Fruit fly (Drosophila melanogaster) whole organism, prepupa: ENCODE measurements around the gene Mur89F.

ENCODE experiments used
- Blimp-1 ChIP-seq: fragments of 200-800 bp; sonication (Bioruptor generic); optimal IDR thresholded peaks from 3 replicates; lab custom pipeline; 2017; ENCODE audit warnings: missing biosample characterization, missing genetic modification characterization, mild to moderate bottlenecking, moderate library complexity, missing genetic modification reagents
- CG10631 ChIP-seq: fragments of 200-800 bp; sonication (Bioruptor generic); optimal IDR thresholded peaks from 2 replicates; lab custom pipeline; 2016; ENCODE audit warnings: missing biosample characterization, missing genetic modification characterization
- CG10669 ChIP-seq: fragments of 200-800 bp; sonication (Bioruptor generic); optimal IDR thresholded peaks from 3 replicates; lab custom pipeline; 2018; ENCODE audit warnings: missing biosample characterization, mild to moderate bottlenecking, missing genetic modification characterization, moderate library complexity
- CG11294 ChIP-seq: fragments of 200-800 bp; sonication (Bioruptor generic); IDR thresholded peaks from 2 replicates; pipeline ENCODE4 v1.3.6; 2022; ENCODE audit warnings: missing biosample characterization, missing genetic modification characterization
- CG15336 ChIP-seq: fragments of 200-800 bp; sonication (Bioruptor generic); IDR thresholded peaks from 2 replicates; pipeline ENCODE4 v1.3.6; 2022; ENCODE audit warnings: missing biosample characterization, missing genetic modification characterization
- CG1621 ChIP-seq: fragments of 200-800 bp; sonication (Bioruptor generic); optimal IDR thresholded peaks from 3 replicates; lab custom pipeline; 2018; ENCODE audit warnings: missing biosample characterization, mild to moderate bottlenecking, missing genetic modification characterization
- CG16779 ChIP-seq: fragments of 200-800 bp; sonication (Bioruptor generic); optimal IDR thresholded peaks from 3 replicates; lab custom pipeline; 2017; ENCODE audit warnings: missing biosample characterization, mild to moderate bottlenecking, missing genetic modification characterization
- CG3032 ChIP-seq: fragments of 200-800 bp; optimal IDR thresholded peaks from 2 replicates; lab custom pipeline; 2019; ENCODE audit warnings: missing biosample characterization, mild to moderate bottlenecking, missing genetic modification characterization, moderate library complexity
- CG32006 ChIP-seq: fragments of 200-800 bp; sonication (Bioruptor generic); optimal IDR thresholded peaks from 3 replicates; lab custom pipeline; 2017; ENCODE audit warnings: missing biosample characterization, mild to moderate bottlenecking, missing genetic modification characterization
- CG34406 ChIP-seq: fragments of 200-800 bp; sonication (Bioruptor generic); optimal IDR thresholded peaks from 3 replicates; lab custom pipeline; 2016; ENCODE audit warnings: missing biosample characterization, missing genetic modification characterization
- CG4318 ChIP-seq: fragments of 200-800 bp; sonication (Bioruptor generic); optimal IDR thresholded peaks from 3 replicates; lab custom pipeline; 2017; ENCODE audit warnings: missing biosample characterization, mild to moderate bottlenecking, missing genetic modification characterization
- CG6163 ChIP-seq: fragments of 200-800 bp; sonication (Bioruptor generic); IDR thresholded peaks from 3 replicates; pipeline ENCODE4 v1.3.6; 2022; ENCODE audit warnings: missing biosample characterization, missing genetic modification characterization
- CG6276 ChIP-seq: fragments of 200-800 bp; sonication (Bioruptor generic); optimal IDR thresholded peaks from 2 replicates; lab custom pipeline; 2017; ENCODE audit warnings: missing biosample characterization, mild to moderate bottlenecking, missing genetic modification characterization
- CG6808 ChIP-seq: fragments of 200-800 bp; sonication (Bioruptor generic); optimal IDR thresholded peaks from 3 replicates; lab custom pipeline; 2017; ENCODE audit warnings: missing biosample characterization, missing genetic modification characterization, mild to moderate bottlenecking, moderate library complexity, missing genetic modification reagents
- CG8319 ChIP-seq: fragments of 200-800 bp; sonication (Bioruptor generic); optimal IDR thresholded peaks from 3 replicates; lab custom pipeline; 2016; ENCODE audit warnings: missing biosample characterization, missing genetic modification characterization
- CG8632 ChIP-seq: fragments of 200-800 bp; sonication (Bioruptor generic); optimal IDR thresholded peaks from 3 replicates; lab custom pipeline; 2016; ENCODE audit warnings: missing biosample characterization, missing genetic modification characterization
- Eip75B ChIP-seq: fragments of 200-800 bp; sonication (Bioruptor generic); optimal IDR thresholded peaks from 3 replicates; lab custom pipeline; 2016; ENCODE audit warnings: missing biosample characterization, missing genetic modification characterization
- Eip78C ChIP-seq: fragments of 200-800 bp; sonication (Bioruptor generic); peaks from one replicate; lab custom pipeline; 2016; ENCODE audit warnings: missing biosample characterization, missing genetic modification characterization
- Eip93F ChIP-seq: fragments of 200-800 bp; sonication (Bioruptor generic); optimal IDR thresholded peaks from 2 replicates; lab custom pipeline; 2016; ENCODE audit warnings: missing biosample characterization, mild to moderate bottlenecking, missing genetic modification characterization
- Ets96B ChIP-seq: fragments of 200-800 bp; optimal IDR thresholded peaks from 2 replicates; lab custom pipeline; 2019; ENCODE audit warnings: missing biosample characterization, mild to moderate bottlenecking, missing genetic modification characterization, moderate library complexity
- Hr39 ChIP-seq: fragments of 200-800 bp; sonication (Bioruptor generic); optimal IDR thresholded peaks from 2 replicates; lab custom pipeline; 2016; ENCODE audit warnings: missing biosample characterization, missing genetic modification characterization
- Hr4 ChIP-seq: fragments of 200-800 bp; sonication (Bioruptor generic); optimal IDR thresholded peaks from 3 replicates; lab custom pipeline; 2016; ENCODE audit warnings: missing biosample characterization, missing genetic modification characterization
- Met ChIP-seq: fragments of 200-800 bp; sonication (Bioruptor generic); optimal IDR thresholded peaks from 3 replicates; lab custom pipeline; 2016; ENCODE audit warnings: missing biosample characterization, missing genetic modification characterization
- OdsH ChIP-seq: fragments of 200-800 bp; sonication (Bioruptor generic); optimal IDR thresholded peaks from 3 replicates; lab custom pipeline; 2016; ENCODE audit warnings: missing biosample characterization, missing genetic modification characterization
- Smox ChIP-seq: fragments of 200-800 bp; sonication (Bioruptor generic); optimal IDR thresholded peaks from 3 replicates; lab custom pipeline; 2016; ENCODE audit warnings: missing biosample characterization, missing genetic modification characterization
- Sox102F ChIP-seq: fragments of 200-800 bp; sonication (Bioruptor generic); optimal IDR thresholded peaks from 2 replicates; lab custom pipeline; 2016; ENCODE audit warnings: missing biosample characterization, mild to moderate bottlenecking, missing genetic modification characterization
- Sox14 ChIP-seq: fragments of 200-800 bp; sonication (Bioruptor generic); optimal IDR thresholded peaks from 3 replicates; lab custom pipeline; 2016; ENCODE audit warnings: missing biosample characterization, missing genetic modification characterization
- achi ChIP-seq: fragments of 200-800 bp; sonication (Bioruptor generic); optimal IDR thresholded peaks from 3 replicates; lab custom pipeline; 2016; ENCODE audit warnings: missing biosample characterization, missing genetic modification characterization
- dsx ChIP-seq: fragments of 200-800 bp; optimal IDR thresholded peaks from 3 replicates; lab custom pipeline; 2019; ENCODE audit warnings: missing biosample characterization, mild to moderate bottlenecking, missing genetic modification characterization, moderate library complexity; ENCODE audit not compliant: poor library complexity, severe bottlenecking
- eg ChIP-seq: fragments of 200-800 bp; sonication (Bioruptor generic); IDR thresholded peaks from 3 replicates; pipeline ENCODE4 v1.3.6; 2022; ENCODE audit warnings: missing biosample characterization, missing genetic modification characterization
- fd59A ChIP-seq: fragments of 200-800 bp; sonication (Bioruptor generic); optimal IDR thresholded peaks from 2 replicates; lab custom pipeline; 2017; ENCODE audit warnings: missing biosample characterization, mild to moderate bottlenecking, missing genetic modification characterization, missing genetic modification reagents
- net ChIP-seq: fragments of 200-800 bp; sonication (Bioruptor generic); optimal IDR thresholded peaks from 3 replicates; lab custom pipeline; 2016; ENCODE audit warnings: missing biosample characterization, missing genetic modification characterization
- salr ChIP-seq, 2 experiments: fragments of 200-800 bp; sonication (Bioruptor generic); optimal IDR thresholded peaks; 3 replicates each; lab custom pipeline; 2016 to 2018; ENCODE audit warnings: missing biosample characterization in 2 of 2, missing genetic modification characterization in 2 of 2, mild to moderate bottlenecking in 1 of 2
- spab ChIP-seq: fragments of 200-800 bp; sonication (Bioruptor generic); optimal IDR thresholded peaks from 2 replicates; lab custom pipeline; 2017; ENCODE audit warnings: missing biosample characterization, mild to moderate bottlenecking, missing genetic modification characterization, missing genetic modification reagents
- ss ChIP-seq, 2 experiments: fragments of 200-800 bp; sonication (Bioruptor generic); optimal IDR thresholded peaks; 2 replicates in 1 of 2; 3 replicates in 1 of 2; lab custom pipeline; 2017 to 2018; ENCODE audit warnings: mild to moderate bottlenecking in 2 of 2, missing biosample characterization in 2 of 2, missing genetic modification characterization in 2 of 2, moderate library complexity in 1 of 2
- svp ChIP-seq: fragments of 200-800 bp; sonication (Bioruptor generic); peaks from one replicate; lab custom pipeline; 2016; ENCODE audit warnings: missing biosample characterization, missing genetic modification characterization

Mur89F gene

DNA sequence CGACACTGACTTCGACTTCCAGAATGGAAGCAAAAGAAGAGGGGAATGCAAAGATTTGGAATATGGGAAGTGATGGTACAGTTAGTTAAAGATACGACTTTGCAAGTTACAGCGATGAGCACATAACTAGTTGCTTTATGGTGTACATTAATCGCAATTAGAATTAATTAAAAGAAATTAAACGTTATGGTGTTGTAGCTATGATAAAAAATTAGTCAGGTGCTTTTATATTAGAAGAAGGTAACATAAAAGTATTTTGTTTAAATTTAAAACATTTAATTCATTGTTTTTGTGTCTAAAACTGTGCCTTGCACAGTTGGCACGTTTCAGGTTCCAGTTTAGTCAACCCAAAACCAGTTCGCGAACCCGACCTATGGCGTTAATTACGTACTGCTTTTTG lies 18.0 kb upstream of the Mur89F start (continued):
- no peak for TF ChIP-seq CG4318 (GFP tag; lab: Kevin White, UChicago)
- no peak for TF ChIP-seq Blimp-1 (GFP tag; lab: Kevin White, UChicago)
- TF ChIP-seq CG6163 (GFP tag; lab: Robert Waterston, UW): no peak
- no peak for TF ChIP-seq net (GFP tag; lab: Kevin White, UChicago)
- peak; percentile 6 for TF ChIP-seq Eip75B (GFP tag; lab: Kevin White, UChicago)
- no peak for TF ChIP-seq CG8319
- peak; percentile 60 for TF ChIP-seq Met
- TF ChIP-seq CG8632 (GFP tag; lab: Kevin White, UChicago): peak; percentile 38

DNA sequence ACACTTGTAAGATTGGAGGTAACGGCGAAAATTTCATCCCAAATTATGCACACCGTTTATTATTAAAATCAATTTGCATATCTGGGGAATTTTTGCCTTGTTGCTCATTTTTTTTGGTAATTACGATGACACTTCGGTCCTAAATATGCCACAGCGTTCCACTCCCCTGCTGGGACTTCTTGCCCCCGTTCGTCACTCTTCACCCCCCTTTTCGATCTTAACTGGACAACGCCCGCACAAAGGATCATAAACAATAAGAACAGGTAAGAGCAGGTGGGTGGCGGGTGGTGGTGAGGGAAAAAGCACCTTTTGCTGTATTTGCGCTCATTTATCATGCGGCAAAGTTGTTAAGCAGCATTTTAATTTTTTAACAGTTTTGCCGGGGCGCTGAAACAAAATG lies 8.1 kb upstream of the Mur89F start:
- TF ChIP-seq fd59A (GFP tag; lab: Kevin White, UChicago): no peak
- TF ChIP-seq svp (GFP tag; lab: Kevin White, UChicago): peak; percentile 11
- peak; percentile 55 for TF ChIP-seq Sox14 (GFP tag; lab: Kevin White, UChicago)
- no peak for TF ChIP-seq CG16779 (tag; lab: Kevin White, UChicago)

DNA sequence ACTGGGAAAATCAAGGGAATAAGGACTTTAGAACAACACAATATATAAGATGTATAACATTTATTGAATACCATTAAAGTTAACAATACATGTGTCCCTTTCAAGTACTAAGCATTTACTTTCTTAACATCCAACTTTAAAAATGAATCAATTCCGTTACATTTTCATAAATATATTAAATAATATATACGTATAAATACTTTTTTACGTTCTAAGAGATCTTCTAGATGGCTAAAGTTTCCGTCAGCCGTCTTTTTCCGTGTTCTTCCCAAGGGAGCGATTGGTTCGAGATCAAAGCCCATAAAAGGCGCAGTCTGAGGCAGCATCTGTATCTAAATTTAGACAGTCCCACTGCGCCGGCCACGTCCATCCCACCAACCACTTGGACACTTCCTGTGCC lies 4.9 kb upstream of the Mur89F start:
- TF ChIP-seq CG3032: peak; percentile 43
- TF ChIP-seq CG15336 (GFP tag; lab: Robert Waterston, UW): no peak
- TF ChIP-seq CG34406 (GFP tag; lab: Kevin White, UChicago): no peak
- peak; percentile 20 for TF ChIP-seq CG10631 (GFP tag; lab: Kevin White, UChicago)
- peak; percentile 16 for TF ChIP-seq fd59A (GFP tag; lab: Kevin White, UChicago)
- TF ChIP-seq CG6808 (GFP tag; lab: Kevin White, UChicago): peak; percentile 50
- peak; percentile 32 for TF ChIP-seq Ets96B (tag; lab: Kevin White, UChicago)
- TF ChIP-seq CG6276 (GFP tag; lab: Kevin White, UChicago): no peak
- TF ChIP-seq ss (GFP tag; optimal IDR thresholded peaks at IDR 0.05; lab: Kevin White, UChicago): peak in 1 of 2 experiments; percentile 10
- no peak for TF ChIP-seq Eip75B (GFP tag; lab: Kevin White, UChicago)
- TF ChIP-seq Eip78C: peak; percentile 51

DNA sequence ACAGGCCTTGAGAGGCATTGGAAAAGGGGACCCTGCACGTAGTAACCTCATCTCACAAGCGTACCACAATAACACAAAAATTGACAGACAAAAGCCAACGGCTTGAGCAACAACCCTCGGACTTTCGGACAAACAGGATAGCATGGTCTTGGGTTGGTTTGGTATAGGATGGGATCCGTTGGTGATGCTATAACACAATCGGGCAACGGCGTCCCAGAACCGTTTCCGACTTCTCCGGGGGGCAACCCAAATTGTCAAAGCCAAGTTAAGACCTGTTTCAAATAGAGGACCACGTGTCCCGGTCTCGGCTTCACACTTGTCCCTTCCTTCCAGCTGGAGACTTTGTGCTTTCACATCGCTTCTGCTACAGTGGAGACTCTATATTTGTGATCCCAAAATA lies 4.3 kb downstream of the Mur89F start:
- TF ChIP-seq CG4318 (GFP tag; lab: Kevin White, UChicago): no peak
- no peak for TF ChIP-seq net (GFP tag; lab: Kevin White, UChicago)
- no peak for TF ChIP-seq CG11294 (GFP tag; lab: Robert Waterston, UW)
- no peak for TF ChIP-seq CG10669
- no peak for TF ChIP-seq CG15336 (GFP tag; lab: Robert Waterston, UW)
- TF ChIP-seq eg: no peak
- TF ChIP-seq Smox (GFP tag; lab: Kevin White, UChicago): no peak
- no peak for TF ChIP-seq Hr4 (GFP tag; lab: Kevin White, UChicago)
- no peak for TF ChIP-seq Hr39 (GFP tag; lab: Kevin White, UChicago)
- TF ChIP-seq dsx (GFP tag; lab: Kevin White, UChicago): no peak
- no peak for TF ChIP-seq Sox102F (GFP tag; lab: Kevin White, UChicago)
- no peak for TF ChIP-seq Ets96B (tag; lab: Kevin White, UChicago)
- TF ChIP-seq Eip75B (GFP tag; lab: Kevin White, UChicago): no peak
- no peak for TF ChIP-seq spab
- TF ChIP-seq CG6163 (GFP tag; lab: Robert Waterston, UW): no peak
- no peak for TF ChIP-seq achi (GFP tag; lab: Kevin White, UChicago)

DNA sequence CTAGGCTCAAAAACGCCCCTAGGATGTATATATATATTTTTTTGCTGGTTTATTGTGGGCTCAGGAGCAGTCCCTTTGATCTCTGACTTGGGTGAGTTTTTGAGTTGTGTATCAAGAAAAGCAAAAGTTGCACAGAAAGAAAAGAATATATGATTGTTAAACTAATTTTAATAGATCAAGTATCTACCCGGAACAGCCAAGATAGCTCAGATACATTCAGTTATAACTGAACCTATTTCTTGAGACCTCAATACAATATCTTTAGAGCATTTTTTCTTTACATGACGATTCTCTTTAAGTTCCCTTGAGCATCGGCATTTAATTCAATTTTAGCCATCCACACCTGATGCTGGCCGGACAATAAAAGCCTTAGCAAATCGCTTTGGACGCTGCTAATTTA lies 8.3 kb downstream of the Mur89F start:
- no peak for TF ChIP-seq CG16779 (tag; lab: Kevin White, UChicago)
- TF ChIP-seq CG32006: no peak
- peak; percentile 36 for TF ChIP-seq CG10669
- TF ChIP-seq Ets96B (tag; lab: Kevin White, UChicago): peak; percentile 31
- peak; percentile 30 for TF ChIP-seq CG1621 (tag; lab: Kevin White, UChicago)
- peak in 1 of 2 experiments; percentile 15 for TF ChIP-seq salr (GFP tag; optimal IDR thresholded peaks at IDR 0.05; lab: Kevin White, UChicago)
- no peak for TF ChIP-seq Eip93F (GFP tag; lab: Kevin White, UChicago)
- peak; percentile 45 for TF ChIP-seq CG3032
- TF ChIP-seq svp (GFP tag; lab: Kevin White, UChicago): peak; percentile 1
- TF ChIP-seq CG6808 (GFP tag; lab: Kevin White, UChicago): peak; percentile 30
- peak; percentile 46 for TF ChIP-seq dsx (GFP tag; lab: Kevin White, UChicago)
- peak; percentile 0 for TF ChIP-seq OdsH
- TF ChIP-seq spab: peak; percentile 23
- TF ChIP-seq Eip78C: peak; percentile 52
